Worm (Caenorhabditis elegans) whole organism, L4 larva: Measurements from ENCODE around the gene M04C3.5.

Experiments used
- F10B5.3 ChIP-seq: sonication (generic microtip); optimal IDR thresholded peaks from 2 replicates; lab custom pipeline; 2016; ENCODE audit warnings: mild to moderate bottlenecking, missing genetic modification characterization, missing compliant biosample characterization
- F26F4.8 ChIP-seq: fragments of 200-800 bp; sonication (Bioruptor generic); conservative IDR thresholded peaks from 2 replicates; pipeline ENCODE4 v1.3.6; 2022; ENCODE audit warnings: missing genetic modification characterization, missing compliant biosample characterization
- R02D3.7 ChIP-seq: fragments of 150-350 bp; sonication (generic microtip); optimal IDR thresholded peaks from 3 replicates; lab custom pipeline; 2014; ENCODE audit warnings: missing biosample characterization, missing genetic modification characterization
- T20F7.1 ChIP-seq: fragments of 200-800 bp; sonication (Bioruptor generic); optimal IDR thresholded peaks from 2 replicates; lab custom pipeline; 2018; ENCODE audit warnings: mild to moderate bottlenecking, missing genetic modification characterization, missing compliant biosample characterization
- Y75B8A.6 ChIP-seq: fragments of 200-800 bp; sonication (Bioruptor generic); IDR thresholded peaks from 2 replicates; pipeline ENCODE4 v1.3.6; 2022; ENCODE audit warnings: missing genetic modification reagents, missing genetic modification characterization, missing compliant biosample characterization
- aha-1 ChIP-seq: fragments of 150-350 bp; peaks from one replicate; lab custom pipeline; 2014; ENCODE audit warnings: missing biosample characterization, missing genetic modification characterization
- aly-2 ChIP-seq: sonication (generic microtip); optimal IDR thresholded peaks from 2 replicates; lab custom pipeline; 2018; ENCODE audit warnings: missing biosample characterization, missing genetic modification characterization
- attf-4 ChIP-seq: sonication (generic microtip); optimal IDR thresholded peaks from 3 replicates; lab custom pipeline; 2017; ENCODE audit warnings: missing biosample characterization, missing genetic modification characterization
- ceh-20 ChIP-seq: fragments of 200-800 bp; sonication (Bioruptor generic); IDR thresholded peaks from 2 replicates; pipeline ENCODE4 v1.3.6; 2022; ENCODE audit warnings: missing genetic modification reagents, missing genetic modification characterization, missing compliant biosample characterization
- ceh-82 ChIP-seq: sonication (generic microtip); optimal IDR thresholded peaks from 2 replicates; lab custom pipeline; 2017; ENCODE audit warnings: missing biosample characterization, missing genetic modification characterization
- ces-1 ChIP-seq: fragments of 150-350 bp; sonication (generic microtip); optimal IDR thresholded peaks from 4 replicates; lab custom pipeline; 2014; ENCODE audit warnings: missing biosample characterization, missing genetic modification reagents, missing genetic modification characterization
- ctbp-1 ChIP-seq: fragments of 200-800 bp; sonication (Bioruptor generic); IDR thresholded peaks from 2 replicates; pipeline ENCODE4 v1.3.6; 2022; ENCODE audit warnings: missing genetic modification reagents, missing genetic modification characterization, missing compliant biosample characterization
- daf-16 ChIP-seq, 3 experiments: sonication (generic microtip); optimal IDR thresholded peaks; 2 replicates each; lab custom pipeline; 2016 to 2017; ENCODE audit warnings: missing genetic modification characterization in 3 of 3, missing genetic modification reagents in 3 of 3, mild to moderate bottlenecking in 2 of 3, missing compliant biosample characterization in 2 of 3, missing biosample characterization in 1 of 3, moderate library complexity in 1 of 3
- dmd-6 ChIP-seq: fragments of 200-800 bp; sonication (Bioruptor generic); IDR thresholded peaks from 2 replicates; pipeline ENCODE4 v1.3.6; 2022; ENCODE audit warnings: missing genetic modification reagents, missing genetic modification characterization, missing compliant biosample characterization
- dmd-9 ChIP-seq: fragments of 200-800 bp; sonication (Bioruptor generic); IDR thresholded peaks from 2 replicates; pipeline ENCODE4 v1.3.6; 2022; ENCODE audit warnings: missing genetic modification reagents, missing genetic modification characterization, missing compliant biosample characterization
- dpl-1 ChIP-seq: fragments of 150-350 bp; optimal IDR thresholded peaks from 2 replicates; lab custom pipeline; 2014; ENCODE audit warnings: missing biosample characterization, missing genetic modification reagents, missing genetic modification characterization
- dve-1 ChIP-seq: sonication (generic microtip); optimal IDR thresholded peaks from 2 replicates; lab custom pipeline; 2017; ENCODE audit warnings: antibody characterized with exemption, mild to moderate bottlenecking, missing genetic modification characterization, missing compliant biosample characterization; ENCODE audit not compliant: insufficient read depth
- gei-8 ChIP-seq: fragments of 200-800 bp; sonication (Bioruptor generic); optimal IDR thresholded peaks from 2 replicates; lab custom pipeline; 2018; ENCODE audit warnings: mild to moderate bottlenecking, missing genetic modification characterization, missing compliant biosample characterization
- hlh-11 ChIP-seq: fragments of 200-800 bp; sonication (Bioruptor generic); optimal IDR thresholded peaks from 2 replicates; lab custom pipeline; 2018; ENCODE audit warnings: mild to moderate bottlenecking, missing genetic modification characterization, missing compliant biosample characterization
- hlh-30 ChIP-seq: sonication (generic microtip); optimal IDR thresholded peaks from 2 replicates; lab custom pipeline; 2017; ENCODE audit warnings: antibody characterized with exemption, mild to moderate bottlenecking, missing genetic modification characterization, missing compliant biosample characterization; ENCODE audit not compliant: insufficient read depth
- hmg-1.1 ChIP-seq: fragments of 200-800 bp; sonication (Bioruptor generic); IDR thresholded peaks from 2 replicates; pipeline ENCODE4 v1.3.6; 2022; ENCODE audit warnings: missing genetic modification reagents, missing genetic modification characterization, missing compliant biosample characterization
- lim-7 ChIP-seq: fragments of 200-800 bp; sonication (Bioruptor generic); IDR thresholded peaks from 2 replicates; pipeline ENCODE4 v1.3.6; 2022; ENCODE audit warnings: missing genetic modification characterization, missing compliant biosample characterization
- lin-1 ChIP-seq: fragments of 200-800 bp; sonication (Bioruptor generic); IDR thresholded peaks from 2 replicates; pipeline ENCODE4 v1.3.6; 2022; ENCODE audit warnings: missing genetic modification reagents, missing genetic modification characterization, missing compliant biosample characterization
- lin-38 ChIP-seq: fragments of 200-800 bp; sonication (Bioruptor generic); IDR thresholded peaks from 2 replicates; pipeline ENCODE4 v1.3.6; 2022; ENCODE audit warnings: missing genetic modification reagents, missing genetic modification characterization, missing compliant biosample characterization
- mep-1 ChIP-seq: fragments of 150-350 bp; sonication (generic microtip); optimal IDR thresholded peaks from 3 replicates; lab custom pipeline; 2014; ENCODE audit warnings: missing biosample characterization, missing genetic modification characterization
- mxl-2 ChIP-seq: fragments of 200-800 bp; sonication (Bioruptor generic); conservative IDR thresholded peaks from 2 replicates; pipeline ENCODE4 v1.3.6; 2022; ENCODE audit warnings: missing genetic modification reagents, missing genetic modification characterization, missing compliant biosample characterization
- mxl-3 ChIP-seq: fragments of 200-800 bp; sonication (Bioruptor generic); optimal IDR thresholded peaks from 2 replicates; lab custom pipeline; 2018; ENCODE audit warnings: mild to moderate bottlenecking, missing genetic modification characterization, missing compliant biosample characterization
- nhr-10 ChIP-seq: fragments of 150-350 bp; optimal IDR thresholded peaks from 2 replicates; lab custom pipeline; 2014; ENCODE audit warnings: missing biosample characterization, missing genetic modification characterization
- nhr-102 ChIP-seq: sonication (generic microtip); optimal IDR thresholded peaks from 2 replicates; lab custom pipeline; 2016; ENCODE audit warnings: mild to moderate bottlenecking, missing genetic modification characterization, moderate library complexity, missing compliant biosample characterization
- nhr-11 ChIP-seq: fragments of 150-350 bp; optimal IDR thresholded peaks from 2 replicates; lab custom pipeline; 2014; ENCODE audit warnings: missing biosample characterization, missing genetic modification characterization
- nhr-28 ChIP-seq: fragments of 150-350 bp; optimal IDR thresholded peaks from 2 replicates; lab custom pipeline; 2014; ENCODE audit warnings: missing biosample characterization, missing genetic modification characterization
- nhr-41 ChIP-seq: fragments of 200-800 bp; sonication (Bioruptor generic); IDR thresholded peaks from 2 replicates; pipeline ENCODE4 v1.3.6; 2022; ENCODE audit warnings: missing genetic modification reagents, missing genetic modification characterization, missing compliant biosample characterization
- nhr-42 ChIP-seq: fragments of 200-800 bp; sonication (Bioruptor generic); IDR thresholded peaks from 2 replicates; pipeline ENCODE4 v1.3.6; 2022; ENCODE audit warnings: missing genetic modification characterization, missing compliant biosample characterization
- nhr-77 ChIP-seq: fragments of 150-350 bp; optimal IDR thresholded peaks from 2 replicates; lab custom pipeline; 2014; ENCODE audit warnings: missing biosample characterization, missing genetic modification characterization
- php-3 ChIP-seq: fragments of 200-800 bp; sonication (Bioruptor generic); IDR thresholded peaks from 2 replicates; pipeline ENCODE4 v1.3.6; 2022; ENCODE audit warnings: missing genetic modification reagents, missing genetic modification characterization, missing compliant biosample characterization
- pqm-1 ChIP-seq: sonication (generic microtip); optimal IDR thresholded peaks from 2 replicates; lab custom pipeline; 2017; ENCODE audit warnings: missing biosample characterization, missing genetic modification characterization
- snpc-1.2 ChIP-seq: fragments of 200-800 bp; sonication (Bioruptor generic); IDR thresholded peaks from 2 replicates; pipeline ENCODE4 v1.3.6; 2022; ENCODE audit warnings: missing genetic modification reagents, missing genetic modification characterization, missing compliant biosample characterization
- snpc-4 ChIP-seq: fragments of 150-350 bp; optimal IDR thresholded peaks from 2 replicates; lab custom pipeline; 2014; ENCODE audit warnings: missing biosample characterization, missing genetic modification characterization
- unc-62 ChIP-seq, 3 experiments: fragments of 150-350 bp in 1 of 3; sonication (generic microtip); optimal IDR thresholded peaks in 2 of 3; peaks in 1 of 3; 1 replicate in 1 of 3; 2 replicates in 2 of 3; lab custom pipeline; 2014 to 2017; ENCODE audit warnings: missing biosample characterization in 3 of 3, missing genetic modification characterization in 3 of 3, missing genetic modification reagents in 3 of 3, missing genotype in 1 of 3
- zfp-2 ChIP-seq: sonication (generic microtip); optimal IDR thresholded peaks from 2 replicates; lab custom pipeline; 2016; ENCODE audit warnings: mild to moderate bottlenecking, missing genetic modification characterization, missing compliant biosample characterization
- zip-2 ChIP-seq: fragments of 150-350 bp; optimal IDR thresholded peaks from 2 replicates; lab custom pipeline; 2014; ENCODE audit warnings: missing biosample characterization, missing genetic modification characterization

M04C3.5 gene

ce11 chrV:19449544-19449943 is at the start of gene M04C3.5:
TSS of gene M04C3.5 (plus strand) at chrV:19449733.
- no peak for TF ChIP-seq lim-7 (GFP tag; lab: Robert Waterston, UW)
- TF ChIP-seq attf-4 (tag; lab: Kevin White, UChicago), result no peak
- peak in 1 of 2 experiments; percentile 67 for TF ChIP-seq unc-62 (GFP tag; optimal IDR thresholded peaks at IDR 0.05 in 1 of 2; lab: Kevin White, UChicago)
- TF ChIP-seq unc-62 (tag; optimal IDR thresholded peaks at IDR 0.05; lab: Kevin White, UChicago), result no peak
- TF ChIP-seq aha-1 (tag; lab: Kevin White, UChicago), result peak; percentile 48
- peak; percentile 61 for TF ChIP-seq dmd-6 (GFP tag; lab: Robert Waterston, UW)
- peak; percentile 55 for TF ChIP-seq pqm-1 (tag; lab: Kevin White, UChicago)
- TF ChIP-seq daf-16 (GFP tag; optimal IDR thresholded peaks at IDR 0.05; lab: Kevin White, UChicago), result no peak
- peak; percentile 35 for TF ChIP-seq daf-16 (tag; optimal IDR thresholded peaks at IDR 0.05; lab: Kevin White, UChicago)
- no peak for TF ChIP-seq nhr-10 (tag; lab: Kevin White, UChicago)
- peak; percentile 23 for TF ChIP-seq nhr-28 (tag; lab: Kevin White, UChicago)
- peak; percentile 26 for TF ChIP-seq hlh-11
- TF ChIP-seq snpc-4 (tag; lab: Kevin White, UChicago), result no peak

- TF ChIP-seq ceh-82 (tag; lab: Kevin White, UChicago) (no peak), ceh-20 (no peak), hlh-11 (no peak), gei-8 (no peak), ctbp-1 (GFP tag; lab: Robert Waterston, UW) (no peak), snpc-4 (tag; lab: Kevin White, UChicago) (no peak), nhr-77 (tag; lab: Kevin White, UChicago) (no peak), unc-62 (GFP tag; optimal IDR thresholded peaks at IDR 0.05 in 1 of 2; lab: Kevin White, UChicago) (no peak), unc-62 (tag; optimal IDR thresholded peaks at IDR 0.05; lab: Kevin White, UChicago) (no peak), mep-1 (tag; lab: Kevin White, UChicago) (no peak), nhr-102 (tag; lab: Kevin White, UChicago) (no peak), mxl-2 (no peak), dmd-9 (GFP tag; lab: Robert Waterston, UW) (no peak), Y75B8A.6 (GFP tag; lab: Robert Waterston, UW) (no peak), ces-1 (GFP tag; lab: Kevin White, UChicago) (no peak), dpl-1 (GFP tag; lab: Kevin White, UChicago) (no peak), R02D3.7 (tag; lab: Kevin White, UChicago) (no peak)
Measured at ce11 chrV:19400619-19401018, 48.9 kb upstream of the M04C3.5 start, which contains the start of gene srw-86. TSS of gene srw-86 (minus strand) at chrV:19400719.

DNA sequence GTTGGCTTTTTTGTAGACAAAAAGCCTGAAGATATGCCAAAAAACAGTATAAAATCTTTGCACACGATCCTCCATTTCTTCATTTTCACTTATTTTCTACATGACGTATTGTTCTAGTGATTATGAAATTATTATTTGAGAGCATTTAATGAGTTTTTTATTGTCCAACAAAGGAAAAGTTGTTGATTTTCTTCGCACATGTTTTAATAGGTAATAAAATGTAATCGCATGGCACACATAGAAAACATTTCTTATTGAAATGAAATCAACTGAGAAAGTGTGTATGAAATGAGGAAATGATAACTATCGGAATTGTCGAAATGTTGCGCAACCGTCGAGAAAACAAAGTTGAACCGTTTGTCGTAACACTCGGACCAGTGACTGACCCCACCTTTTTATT is 48.1 kb upstream of the M04C3.5 start:
- peak; percentile 97 for TF ChIP-seq php-3 (GFP tag; lab: Robert Waterston, UW)
- peak; percentile 5 for TF ChIP-seq nhr-28 (tag; lab: Kevin White, UChicago)
- no peak for TF ChIP-seq snpc-4 (tag; lab: Kevin White, UChicago)
- TF ChIP-seq hlh-30, result no peak
- no peak for TF ChIP-seq F10B5.3 (tag; lab: Kevin White, UChicago)
- no peak for TF ChIP-seq ces-1 (GFP tag; lab: Kevin White, UChicago)
- peak; percentile 50 for TF ChIP-seq zip-2
- peak; percentile 28 for TF ChIP-seq hlh-11
- TF ChIP-seq dve-1 (tag; lab: Kevin White, UChicago), result peak; percentile 48
- no peak for TF ChIP-seq R02D3.7 (tag; lab: Kevin White, UChicago)
- TF ChIP-seq lin-1 (GFP tag; lab: Robert Waterston, UW), result no peak
- no peak for TF ChIP-seq lin-38
- no peak for TF ChIP-seq nhr-11 (tag; lab: Kevin White, UChicago)
- TF ChIP-seq aly-2 (tag; lab: Kevin White, UChicago), result no peak
- TF ChIP-seq lim-7 (GFP tag; lab: Robert Waterston, UW), result no peak
- TF ChIP-seq T20F7.1 (GFP tag; lab: Kevin White, UChicago), result no peak
- no peak for TF ChIP-seq snpc-1.2 (GFP tag; lab: Robert Waterston, UW)
- TF ChIP-seq F26F4.8 (GFP tag; lab: Robert Waterston, UW), result no peak
- TF ChIP-seq nhr-41 (GFP tag; lab: Robert Waterston, UW), result no peak
- TF ChIP-seq daf-16 (GFP tag; optimal IDR thresholded peaks at IDR 0.05; lab: Kevin White, UChicago), result no peak
- peak; percentile 79 for TF ChIP-seq daf-16 (tag; optimal IDR thresholded peaks at IDR 0.05; lab: Kevin White, UChicago)
- TF ChIP-seq pqm-1 (tag; lab: Kevin White, UChicago), result peak; percentile 23
- TF ChIP-seq zfp-2, result no peak
- TF ChIP-seq hmg-1.1 (GFP tag; lab: Robert Waterston, UW), result no peak
- no peak for TF ChIP-seq dpl-1 (GFP tag; lab: Kevin White, UChicago)
- no peak for TF ChIP-seq mxl-3 (GFP tag; lab: Kevin White, UChicago)
- TF ChIP-seq nhr-42 (GFP tag; lab: Robert Waterston, UW), result no peak
